Worm (Caenorhabditis elegans) whole organism, L2 larva: ENCODE results near the gene twk-42.

Source experiments
- C34F6.9 ChIP-seq: fragments of 150-350 bp; optimal IDR thresholded peaks from 2 replicates; lab custom pipeline; 2014; ENCODE audit warnings: missing biosample characterization, missing genetic modification characterization
- R02D3.7 ChIP-seq: fragments of 150-350 bp; optimal IDR thresholded peaks from 2 replicates; lab custom pipeline; 2014; ENCODE audit warnings: missing biosample characterization, missing genetic modification characterization
- Y55F3AM.14 ChIP-seq: fragments of 200-800 bp; sonication (Bioruptor generic); optimal IDR thresholded peaks from 2 replicates; lab custom pipeline; 2018; ENCODE audit warnings: mild to moderate bottlenecking, missing genetic modification characterization, missing compliant biosample characterization
- ZK546.5 ChIP-seq: sonication (generic microtip); optimal IDR thresholded peaks from 2 replicates; lab custom pipeline; 2017; ENCODE audit warnings: missing biosample characterization, missing genetic modification characterization
- alr-1 ChIP-seq: fragments of 150-350 bp; optimal IDR thresholded peaks from 2 replicates; lab custom pipeline; 2014; ENCODE audit warnings: missing biosample characterization, missing genetic modification characterization
- aly-2 ChIP-seq: fragments of 150-350 bp; optimal IDR thresholded peaks from 2 replicates; lab custom pipeline; 2014; ENCODE audit warnings: missing biosample characterization, missing genetic modification characterization
- ama-1 ChIP-seq: fragments of 150-350 bp; optimal IDR thresholded peaks from 2 replicates; lab custom pipeline; 2018; ENCODE audit warnings: inconsistent platforms
- ceh-82 ChIP-seq: fragments of 150-350 bp; optimal IDR thresholded peaks from 2 replicates; lab custom pipeline; 2014; ENCODE audit warnings: missing biosample characterization, missing genetic modification characterization
- crh-2 ChIP-seq: sonication (generic microtip); optimal IDR thresholded peaks from 2 replicates; lab custom pipeline; 2017; ENCODE audit warnings: missing biosample characterization, missing genetic modification characterization
- dmd-4 ChIP-seq: sonication (generic microtip); optimal IDR thresholded peaks from 2 replicates; lab custom pipeline; 2017; ENCODE audit warnings: missing biosample characterization, missing genetic modification characterization
- elt-1 ChIP-seq: fragments of 150-350 bp; optimal IDR thresholded peaks from 2 replicates; lab custom pipeline; 2014; ENCODE audit warnings: missing biosample characterization, missing genetic modification characterization
- elt-3 ChIP-seq: sonication (generic microtip); optimal IDR thresholded peaks from 2 replicates; lab custom pipeline; 2017; ENCODE audit warnings: missing biosample characterization, missing genetic modification characterization
- gmeb-1 ChIP-seq: fragments of 150-350 bp; optimal IDR thresholded peaks from 2 replicates; lab custom pipeline; 2014; ENCODE audit warnings: missing biosample characterization, missing genetic modification characterization
- lin-11 ChIP-seq: fragments of 150-350 bp; sonication (generic microtip); optimal IDR thresholded peaks from 2 replicates; lab custom pipeline; 2014; ENCODE audit warnings: missing biosample characterization, missing genetic modification characterization, inconsistent platforms, mixed read lengths
- lin-13 ChIP-seq: fragments of 150-350 bp; optimal IDR thresholded peaks from 2 replicates; lab custom pipeline; 2014; ENCODE audit warnings: missing biosample characterization, missing genetic modification reagents, missing genetic modification characterization
- lin-39 ChIP-seq: fragments of 150-350 bp; optimal IDR thresholded peaks from 2 replicates; lab custom pipeline; 2014; ENCODE audit warnings: missing biosample characterization, missing genetic modification reagents, missing genetic modification characterization
- lsy-2 ChIP-seq, 2 experiments: fragments of 150-350 bp in 1 of 2; sonication (generic microtip) in 1 of 2; optimal IDR thresholded peaks; 2 replicates each; lab custom pipeline; 2014 to 2017; ENCODE audit warnings: missing biosample characterization in 2 of 2, missing genetic modification characterization in 2 of 2
- mab-5 ChIP-seq: fragments of 150-350 bp; optimal IDR thresholded peaks from 2 replicates; lab custom pipeline; 2014; ENCODE audit warnings: missing biosample characterization, missing genetic modification characterization
- mdl-1 ChIP-seq, 2 experiments: fragments of 150-350 bp in 1 of 2; sonication (generic microtip) in 1 of 2; optimal IDR thresholded peaks; 2 replicates each; lab custom pipeline; 2017; ENCODE audit warnings: missing biosample characterization in 2 of 2, missing genetic modification characterization in 2 of 2
- nhr-10 ChIP-seq: sonication (generic microtip); optimal IDR thresholded peaks from 2 replicates; lab custom pipeline; 2017; ENCODE audit warnings: missing biosample characterization, missing genetic modification characterization
- nhr-11 ChIP-seq: fragments of 150-350 bp; optimal IDR thresholded peaks from 2 replicates; lab custom pipeline; 2014; ENCODE audit warnings: missing biosample characterization, missing genetic modification characterization
- nhr-12 ChIP-seq: fragments of 150-350 bp; optimal IDR thresholded peaks from 2 replicates; lab custom pipeline; 2014; ENCODE audit warnings: missing biosample characterization, missing genetic modification characterization
- nhr-129 ChIP-seq: fragments of 150-350 bp; optimal IDR thresholded peaks from 2 replicates; lab custom pipeline; 2014; ENCODE audit warnings: missing biosample characterization, missing genetic modification characterization
- nhr-23 ChIP-seq: fragments of 150-350 bp; optimal IDR thresholded peaks from 2 replicates; lab custom pipeline; 2014; ENCODE audit warnings: missing biosample characterization, missing genetic modification reagents, missing genetic modification characterization
- nhr-25 ChIP-seq: fragments of 150-350 bp; sonication (generic microtip); optimal IDR thresholded peaks from 3 replicates; lab custom pipeline; 2014; ENCODE audit warnings: missing biosample characterization, missing genetic modification characterization
- peb-1 ChIP-seq: fragments of 150-350 bp; optimal IDR thresholded peaks from 2 replicates; lab custom pipeline; 2014; ENCODE audit warnings: missing biosample characterization, missing genetic modification characterization
- sem-4 ChIP-seq: fragments of 150-350 bp; optimal IDR thresholded peaks from 2 replicates; lab custom pipeline; 2014; ENCODE audit warnings: missing biosample characterization, missing genetic modification reagents, missing genetic modification characterization
- skn-1 ChIP-seq: sonication (generic microtip); optimal IDR thresholded peaks from 2 replicates; lab custom pipeline; 2017; ENCODE audit warnings: missing biosample characterization, missing genetic modification characterization
- sma-3 ChIP-seq: sonication (generic microtip); optimal IDR thresholded peaks from 2 replicates; lab custom pipeline; 2016; ENCODE audit warnings: missing genetic modification reagents, missing genetic modification characterization, missing compliant biosample characterization
- sma-9 ChIP-seq, 2 experiments: fragments of 150-350 bp in 1 of 2; sonication (generic microtip) in 1 of 2; optimal IDR thresholded peaks; 2 replicates each; lab custom pipeline; 2014 to 2016; ENCODE audit warnings: missing genetic modification characterization in 2 of 2, mild to moderate bottlenecking in 1 of 2, missing biosample characterization in 1 of 2, missing compliant biosample characterization in 1 of 2, missing genetic modification reagents in 1 of 2, moderate library complexity in 1 of 2
- snpc-4 ChIP-seq: fragments of 150-350 bp; optimal IDR thresholded peaks from 2 replicates; lab custom pipeline; 2014; ENCODE audit warnings: missing biosample characterization, missing genetic modification characterization
- unc-55 ChIP-seq: fragments of 150-350 bp; sonication (generic microtip); optimal IDR thresholded peaks from 3 replicates; lab custom pipeline; 2014; ENCODE audit warnings: missing biosample characterization, missing genetic modification reagents, missing genetic modification characterization
- unc-62 ChIP-seq: fragments of 150-350 bp; optimal IDR thresholded peaks from 2 replicates; lab custom pipeline; 2014; ENCODE audit warnings: missing biosample characterization, missing genetic modification reagents, missing genetic modification characterization
- zag-1 ChIP-seq: fragments of 150-350 bp; optimal IDR thresholded peaks from 2 replicates; lab custom pipeline; 2014; ENCODE audit warnings: missing biosample characterization, missing genetic modification characterization
- ztf-1 ChIP-seq: fragments of 200-800 bp; sonication (Bioruptor generic); conservative IDR thresholded peaks from 2 replicates; pipeline ENCODE4 v1.3.6; 2022; ENCODE audit warnings: missing genetic modification characterization, missing compliant biosample characterization
- ztf-11 ChIP-seq: sonication (generic microtip); optimal IDR thresholded peaks from 2 replicates; lab custom pipeline; 2017; ENCODE audit warnings: missing biosample characterization, missing genetic modification characterization
- ztf-4 ChIP-seq: fragments of 150-350 bp; optimal IDR thresholded peaks from 2 replicates; lab custom pipeline; 2014; ENCODE audit warnings: missing biosample characterization, missing genetic modification characterization

Gene twk-42

DNA sequence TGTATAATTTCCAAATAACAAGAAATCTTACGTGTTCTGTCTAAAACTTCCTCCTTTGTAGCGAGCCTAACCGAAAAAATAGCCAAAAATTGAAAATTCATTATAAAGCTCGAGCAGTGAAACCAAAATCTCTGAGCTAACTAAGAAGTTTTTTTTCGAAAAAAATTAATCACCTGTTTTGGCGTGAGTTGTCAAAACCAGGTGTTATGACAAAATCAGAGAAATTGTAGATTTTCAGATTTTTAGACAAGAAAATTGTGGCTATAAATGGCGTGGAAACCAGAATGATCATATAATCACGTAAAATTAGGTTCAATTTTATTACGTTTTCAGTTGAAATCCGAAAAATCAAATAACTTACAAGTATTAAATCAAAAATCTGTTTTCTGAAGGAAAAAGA is 40.7 kb upstream of the twk-42 start, which contains the start of gene sre-21:
TSS of gene sre-21 (minus strand) at position 101 of the 400 bp plus-strand sequence.
- no peak for TF ChIP-seq ceh-82 (tag; lab: Kevin White, UChicago)
- TF ChIP-seq Y55F3AM.14, result no peak
- no peak for TF ChIP-seq skn-1 (tag; lab: Kevin White, UChicago)
- TF ChIP-seq C34F6.9 (tag; lab: Kevin White, UChicago), result no peak
- TF ChIP-seq alr-1 (tag; lab: Kevin White, UChicago), result no peak
- TF ChIP-seq snpc-4 (tag; lab: Kevin White, UChicago), result no peak
- no peak for TF ChIP-seq ama-1 (lab: Kevin White, UChicago)
- no peak for TF ChIP-seq nhr-25 (tag; lab: Kevin White, UChicago)
- no peak for TF ChIP-seq lin-13 (GFP tag; lab: Kevin White, UChicago)
- no peak for TF ChIP-seq ZK546.5 (tag; lab: Kevin White, UChicago)
- no peak for TF ChIP-seq mdl-1 (tag; optimal IDR thresholded peaks at IDR 0.05; lab: Kevin White, UChicago)
- no peak for TF ChIP-seq peb-1 (tag; lab: Kevin White, UChicago)
- TF ChIP-seq dmd-4, result no peak
- TF ChIP-seq, all 48 proteins: peak for 0

DNA sequence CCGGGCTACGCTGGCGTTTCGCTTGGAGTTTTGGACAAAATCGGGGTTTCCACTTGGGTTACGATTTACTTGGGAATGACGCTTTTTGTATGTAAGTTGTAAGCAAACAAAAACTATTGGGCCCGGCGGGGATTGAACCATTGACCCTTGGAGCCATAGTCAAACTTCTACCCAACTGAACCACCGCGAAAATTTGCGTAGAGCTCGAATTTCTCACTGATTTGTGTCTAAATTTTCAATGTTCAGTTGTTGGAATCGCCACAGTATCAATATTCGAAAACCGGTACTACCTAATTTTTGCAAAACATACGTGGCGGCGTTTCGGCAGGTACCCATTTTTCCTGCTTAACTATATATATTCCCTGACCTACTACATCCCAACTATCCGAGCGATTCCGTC is 35.4 kb upstream of the twk-42 start:
- no peak for TF ChIP-seq nhr-11 (tag; lab: Kevin White, UChicago)
- no peak for TF ChIP-seq alr-1 (tag; lab: Kevin White, UChicago)
- TF ChIP-seq lsy-2 (tag; optimal IDR thresholded peaks at IDR 0.05; lab: Kevin White, UChicago), result no peak
- TF ChIP-seq sem-4, result no peak
- no peak for TF ChIP-seq nhr-129 (tag; lab: Kevin White, UChicago)
- no peak for TF ChIP-seq gmeb-1 (tag; lab: Kevin White, UChicago)
- TF ChIP-seq elt-1 (tag; lab: Kevin White, UChicago), result no peak
- no peak for TF ChIP-seq elt-3
- TF ChIP-seq skn-1 (tag; lab: Kevin White, UChicago), result no peak
- TF ChIP-seq nhr-10 (tag; lab: Kevin White, UChicago), result no peak
- TF ChIP-seq, all 48 proteins: peak for 0

DNA sequence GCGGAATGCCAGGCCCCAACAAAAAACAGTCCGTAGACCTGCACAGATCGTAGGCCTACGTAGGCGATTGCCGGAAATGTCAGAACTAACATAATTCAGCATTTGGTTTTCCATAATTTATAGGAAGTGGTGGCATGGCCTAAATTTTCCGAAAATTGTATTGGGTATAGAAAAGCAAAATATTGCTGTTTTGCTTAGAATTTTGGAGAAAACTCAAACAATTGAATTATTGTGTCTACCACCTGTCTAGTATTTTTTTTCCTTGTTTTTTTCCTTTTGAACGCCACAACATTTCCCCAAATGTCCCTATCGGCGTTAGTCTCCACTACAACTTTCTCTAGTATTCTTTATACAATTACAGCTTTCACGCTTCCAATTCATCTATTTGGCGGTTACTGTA is 34.8 kb upstream of the twk-42 start, which contains the start of gene srh-284:
TSS of gene srh-284 (plus strand) at position 301 of the 400 bp plus-strand sequence.
- TF ChIP-seq nhr-11 (tag; lab: Kevin White, UChicago) (no peak), C34F6.9 (tag; lab: Kevin White, UChicago) (no peak), ztf-11 (no peak), alr-1 (tag; lab: Kevin White, UChicago) (no peak), ztf-4 (no peak), nhr-10 (tag; lab: Kevin White, UChicago) (no peak), elt-3 (no peak), mdl-1 (tag; optimal IDR thresholded peaks at IDR 0.05; lab: Kevin White, UChicago) (no peak), ztf-1 (GFP tag; lab: Robert Waterston, UW) (no peak), elt-1 (tag; lab: Kevin White, UChicago) (no peak), sma-3 (no peak), ceh-82 (tag; lab: Kevin White, UChicago) (no peak), zag-1 (tag; lab: Kevin White, UChicago) (no peak), peb-1 (tag; lab: Kevin White, UChicago) (no peak), nhr-12 (tag; lab: Kevin White, UChicago) (no peak), lsy-2 (tag; optimal IDR thresholded peaks at IDR 0.05; lab: Kevin White, UChicago) (no peak), unc-62 (GFP tag; lab: Kevin White, UChicago) (no peak), crh-2 (no peak), lin-11 (tag; lab: Kevin White, UChicago) (no peak), ZK546.5 (tag; lab: Kevin White, UChicago) (no peak)

DNA sequence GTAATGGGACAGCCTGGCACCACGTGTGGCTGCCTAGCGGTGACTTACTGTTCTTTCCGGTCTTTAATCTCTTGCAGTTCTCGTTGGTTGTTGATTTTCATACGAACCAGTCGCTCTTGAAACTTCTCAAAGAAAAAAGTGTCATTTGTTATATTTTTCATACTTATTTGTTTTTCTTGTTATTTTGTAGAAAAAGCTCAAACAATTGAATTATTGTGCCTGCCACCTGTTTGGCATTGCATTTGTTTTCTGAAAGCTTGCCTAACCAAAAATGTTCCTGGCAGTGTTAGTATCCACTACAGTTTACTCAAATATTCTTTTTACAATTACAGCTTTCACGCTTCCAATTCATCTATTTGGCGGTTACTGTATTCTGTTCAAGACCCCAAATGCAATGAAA is 32.7 kb upstream of the twk-42 start, which contains the start of the genes C47A10.16 and srh-283:
TSS of gene C47A10.16 (minus strand) at position 101 of the 400 bp plus-strand sequence.
TSS of gene srh-283 (plus strand) at position 272 of the 400 bp plus-strand sequence.
- TF ChIP-seq lin-39 (tag; lab: Kevin White, UChicago), result no peak
- no peak for TF ChIP-seq mab-5 (tag; lab: Kevin White, UChicago)
- TF ChIP-seq elt-3, result no peak
- no peak for TF ChIP-seq zag-1 (tag; lab: Kevin White, UChicago)
- no peak for TF ChIP-seq sem-4
- TF ChIP-seq skn-1 (tag; lab: Kevin White, UChicago), result no peak
- no peak for TF ChIP-seq nhr-23
- no peak for TF ChIP-seq gmeb-1 (tag; lab: Kevin White, UChicago)
- TF ChIP-seq nhr-10 (tag; lab: Kevin White, UChicago), result no peak
- TF ChIP-seq unc-55, result no peak
- no peak for TF ChIP-seq sma-9 (GFP tag; optimal IDR thresholded peaks at IDR 0.05; lab: Kevin White, UChicago)
- no peak for TF ChIP-seq sma-9 (tag; optimal IDR thresholded peaks at IDR 0.05; lab: Kevin White, UChicago)
- no peak for TF ChIP-seq alr-1 (tag; lab: Kevin White, UChicago)
- no peak for TF ChIP-seq R02D3.7
- no peak for TF ChIP-seq aly-2 (tag; lab: Kevin White, UChicago)
